Worm (Caenorhabditis elegans): ENCODE data around the gene atg-13.

DNA sequence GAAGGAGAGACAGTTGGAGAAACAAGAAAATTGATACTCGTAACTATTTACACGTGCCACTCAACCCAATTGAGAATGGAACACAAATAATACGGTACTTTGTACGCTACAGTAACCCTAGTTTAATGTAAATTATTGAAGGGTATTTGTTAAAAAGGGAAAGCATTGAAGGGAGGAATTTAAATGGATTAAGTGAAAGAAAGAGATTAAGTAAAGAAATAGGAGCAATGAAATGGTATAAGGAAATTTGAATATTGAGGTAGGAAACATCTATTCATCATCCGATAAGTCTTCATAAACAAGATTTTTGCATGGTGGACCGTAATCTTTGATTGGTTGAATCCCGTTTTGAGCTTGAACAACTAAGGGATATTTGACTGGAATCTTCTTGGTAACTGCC, 46.6 kb downstream of the atg-13 start:
- TF ChIP-seq him-1 (tag; optimal IDR thresholded peaks at IDR 0.05) (no peak), W03F9.2 (tag; optimal IDR thresholded peaks at IDR 0.05) (no peak)
